Worm (Caenorhabditis elegans) whole organism, L4 larva: ENCODE data around the gene F09A5.2.

Source experiments
- D1046.2 ChIP-seq: fragments of 200-800 bp; sonication (Bioruptor generic); IDR thresholded peaks from 2 replicates; pipeline ENCODE4 v1.3.6; 2022; ENCODE audit warnings: missing genetic modification characterization, missing compliant biosample characterization
- F49E8.2 ChIP-seq: sonication (generic microtip); optimal IDR thresholded peaks from 2 replicates; lab custom pipeline; 2016; ENCODE audit warnings: missing compliant biosample characterization, mild to moderate bottlenecking, missing genetic modification characterization, borderline replicate concordance
- T20F7.1 ChIP-seq: fragments of 200-800 bp; sonication (Bioruptor generic); optimal IDR thresholded peaks from 2 replicates; lab custom pipeline; 2018; ENCODE audit warnings: mild to moderate bottlenecking, missing genetic modification characterization, missing compliant biosample characterization
- Y75B8A.6 ChIP-seq: fragments of 200-800 bp; sonication (Bioruptor generic); IDR thresholded peaks from 2 replicates; pipeline ENCODE4 v1.3.6; 2022; ENCODE audit warnings: missing genetic modification reagents, missing genetic modification characterization, missing compliant biosample characterization
- ZK337.2 ChIP-seq: fragments of 200-800 bp; sonication (Bioruptor generic); IDR thresholded peaks from 2 replicates; pipeline ENCODE4 v1.3.6; 2022; ENCODE audit warnings: missing genetic modification reagents, missing genetic modification characterization, missing compliant biosample characterization
- aha-1 ChIP-seq: fragments of 150-350 bp; peaks from one replicate; lab custom pipeline; 2014; ENCODE audit warnings: missing biosample characterization, missing genetic modification characterization
- aly-2 ChIP-seq: sonication (generic microtip); optimal IDR thresholded peaks from 2 replicates; lab custom pipeline; 2018; ENCODE audit warnings: missing biosample characterization, missing genetic modification characterization
- ceh-44 ChIP-seq: fragments of 200-800 bp; sonication (Bioruptor generic); IDR thresholded peaks from 2 replicates; pipeline ENCODE4 v1.3.6; 2022; ENCODE audit warnings: missing genetic modification reagents, missing genetic modification characterization, missing compliant biosample characterization
- cey-2 ChIP-seq: sonication (generic microtip); optimal IDR thresholded peaks from 3 replicates; lab custom pipeline; 2017; ENCODE audit warnings: missing genetic modification characterization, mild to moderate bottlenecking, missing compliant biosample characterization, antibody characterized with exemption, borderline replicate concordance; ENCODE audit not compliant: insufficient read depth
- daf-12 ChIP-seq: fragments of 150-350 bp; optimal IDR thresholded peaks from 2 replicates; lab custom pipeline; 2014; ENCODE audit warnings: missing biosample characterization, missing genetic modification reagents, missing genetic modification characterization
- daf-16 ChIP-seq, 3 experiments: sonication (generic microtip); optimal IDR thresholded peaks; 2 replicates each; lab custom pipeline; 2016 to 2017; ENCODE audit warnings: missing genetic modification characterization in 3 of 3, missing genetic modification reagents in 3 of 3, mild to moderate bottlenecking in 2 of 3, missing compliant biosample characterization in 2 of 3, missing biosample characterization in 1 of 3, moderate library complexity in 1 of 3
- dmd-6 ChIP-seq: fragments of 200-800 bp; sonication (Bioruptor generic); IDR thresholded peaks from 2 replicates; pipeline ENCODE4 v1.3.6; 2022; ENCODE audit warnings: missing genetic modification reagents, missing genetic modification characterization, missing compliant biosample characterization
- dpl-1 ChIP-seq: fragments of 150-350 bp; optimal IDR thresholded peaks from 2 replicates; lab custom pipeline; 2014; ENCODE audit warnings: missing biosample characterization, missing genetic modification reagents, missing genetic modification characterization
- dve-1 ChIP-seq: sonication (generic microtip); optimal IDR thresholded peaks from 2 replicates; lab custom pipeline; 2017; ENCODE audit warnings: antibody characterized with exemption, mild to moderate bottlenecking, missing genetic modification characterization, missing compliant biosample characterization; ENCODE audit not compliant: insufficient read depth
- egl-43 ChIP-seq: fragments of 200-800 bp; sonication (Bioruptor generic); IDR thresholded peaks from 2 replicates; pipeline ENCODE4 v1.3.6; 2022; ENCODE audit warnings: missing genetic modification reagents, missing genetic modification characterization, missing compliant biosample characterization
- fos-1 ChIP-seq: fragments of 150-350 bp; optimal IDR thresholded peaks from 2 replicates; lab custom pipeline; 2014; ENCODE audit warnings: missing biosample characterization, missing genetic modification characterization
- hlh-11 ChIP-seq: fragments of 200-800 bp; sonication (Bioruptor generic); optimal IDR thresholded peaks from 2 replicates; lab custom pipeline; 2018; ENCODE audit warnings: mild to moderate bottlenecking, missing genetic modification characterization, missing compliant biosample characterization
- hlh-30 ChIP-seq: sonication (generic microtip); optimal IDR thresholded peaks from 2 replicates; lab custom pipeline; 2017; ENCODE audit warnings: antibody characterized with exemption, mild to moderate bottlenecking, missing genetic modification characterization, missing compliant biosample characterization; ENCODE audit not compliant: insufficient read depth
- jun-1 ChIP-seq: fragments of 150-350 bp; optimal IDR thresholded peaks from 2 replicates; lab custom pipeline; 2014; ENCODE audit warnings: missing biosample characterization, missing genetic modification reagents, missing genetic modification characterization
- lim-7 ChIP-seq: fragments of 200-800 bp; sonication (Bioruptor generic); IDR thresholded peaks from 2 replicates; pipeline ENCODE4 v1.3.6; 2022; ENCODE audit warnings: missing genetic modification characterization, missing compliant biosample characterization
- lin-1 ChIP-seq: fragments of 200-800 bp; sonication (Bioruptor generic); IDR thresholded peaks from 2 replicates; pipeline ENCODE4 v1.3.6; 2022; ENCODE audit warnings: missing genetic modification reagents, missing genetic modification characterization, missing compliant biosample characterization
- lin-39 ChIP-seq: fragments of 150-350 bp; optimal IDR thresholded peaks from 2 replicates; lab custom pipeline; 2014; ENCODE audit warnings: missing biosample characterization, missing genetic modification reagents, missing genetic modification characterization
- lir-3 ChIP-seq: sonication (generic microtip); optimal IDR thresholded peaks from 2 replicates; lab custom pipeline; 2016; ENCODE audit warnings: mild to moderate bottlenecking, missing genetic modification characterization, missing compliant biosample characterization
- lsy-2 ChIP-seq, 2 experiments: fragments of 150-350 bp in 1 of 2; sonication (generic microtip) in 1 of 2; optimal IDR thresholded peaks; 2 replicates each; lab custom pipeline; 2014 to 2017; ENCODE audit warnings: missing biosample characterization in 2 of 2, missing genetic modification characterization in 2 of 2
- madf-5 ChIP-seq, 2 experiments: fragments of 200-800 bp; sonication (Bioruptor generic); IDR thresholded peaks; 2 replicates each; pipeline ENCODE4 v1.3.6; 2022; ENCODE audit warnings: missing compliant biosample characterization in 2 of 2, missing genetic modification characterization in 2 of 2
- mdl-1 ChIP-seq, 2 experiments: fragments of 150-350 bp in 1 of 2; sonication (generic microtip) in 1 of 2; optimal IDR thresholded peaks; 2 replicates each; lab custom pipeline; 2014 to 2017; ENCODE audit warnings: missing biosample characterization in 2 of 2, missing genetic modification characterization in 2 of 2
- mep-1 ChIP-seq: fragments of 150-350 bp; sonication (generic microtip); optimal IDR thresholded peaks from 3 replicates; lab custom pipeline; 2014; ENCODE audit warnings: missing biosample characterization, missing genetic modification characterization
- mxl-2 ChIP-seq: fragments of 200-800 bp; sonication (Bioruptor generic); conservative IDR thresholded peaks from 2 replicates; pipeline ENCODE4 v1.3.6; 2022; ENCODE audit warnings: missing genetic modification reagents, missing genetic modification characterization, missing compliant biosample characterization
- nhr-111 ChIP-seq: fragments of 200-800 bp; sonication (Bioruptor generic); optimal IDR thresholded peaks from 2 replicates; lab custom pipeline; 2018; ENCODE audit warnings: mild to moderate bottlenecking, missing genetic modification characterization, missing compliant biosample characterization
- nhr-237 ChIP-seq: sonication (generic microtip); optimal IDR thresholded peaks from 2 replicates; lab custom pipeline; 2017; ENCODE audit warnings: missing biosample characterization, missing genetic modification characterization
- nhr-28 ChIP-seq: fragments of 150-350 bp; optimal IDR thresholded peaks from 2 replicates; lab custom pipeline; 2014; ENCODE audit warnings: missing biosample characterization, missing genetic modification characterization
- php-3 ChIP-seq: fragments of 200-800 bp; sonication (Bioruptor generic); IDR thresholded peaks from 2 replicates; pipeline ENCODE4 v1.3.6; 2022; ENCODE audit warnings: missing genetic modification reagents, missing genetic modification characterization, missing compliant biosample characterization
- saeg-2 ChIP-seq: fragments of 200-800 bp; sonication (Bioruptor generic); IDR thresholded peaks from 2 replicates; pipeline ENCODE4 v1.3.6; 2022; ENCODE audit warnings: missing genetic modification reagents, missing genetic modification characterization, missing compliant biosample characterization
- sdz-12 ChIP-seq: fragments of 200-800 bp; sonication (Bioruptor generic); optimal IDR thresholded peaks from 2 replicates; lab custom pipeline; 2018; ENCODE audit warnings: mild to moderate bottlenecking, missing genetic modification characterization, missing compliant biosample characterization
- snpc-1.2 ChIP-seq: fragments of 200-800 bp; sonication (Bioruptor generic); IDR thresholded peaks from 2 replicates; pipeline ENCODE4 v1.3.6; 2022; ENCODE audit warnings: missing genetic modification reagents, missing genetic modification characterization, missing compliant biosample characterization
- spr-1 ChIP-seq: sonication (generic microtip); optimal IDR thresholded peaks from 2 replicates; lab custom pipeline; 2016; ENCODE audit warnings: mild to moderate bottlenecking, missing genetic modification characterization, missing compliant biosample characterization
- tra-1 ChIP-seq: fragments of 200-800 bp; sonication (Bioruptor generic); IDR thresholded peaks from 2 replicates; pipeline ENCODE4 v1.3.6; 2022; ENCODE audit warnings: missing genetic modification reagents, missing genetic modification characterization, missing compliant biosample characterization
- unc-62 ChIP-seq, 3 experiments: fragments of 150-350 bp in 1 of 3; sonication (generic microtip); optimal IDR thresholded peaks in 2 of 3; peaks in 1 of 3; 1 replicate in 1 of 3; 2 replicates in 2 of 3; lab custom pipeline; 2014 to 2017; ENCODE audit warnings: missing biosample characterization in 3 of 3, missing genetic modification characterization in 3 of 3, missing genetic modification reagents in 3 of 3, missing genotype in 1 of 3
- zag-1 ChIP-seq: fragments of 150-350 bp; optimal IDR thresholded peaks from 2 replicates; lab custom pipeline; 2014; ENCODE audit warnings: missing biosample characterization, missing genetic modification characterization
- zip-11 ChIP-seq: fragments of 200-800 bp; sonication (Bioruptor generic); IDR thresholded peaks from 2 replicates; pipeline ENCODE4 v1.3.6; 2022; ENCODE audit warnings: missing genetic modification characterization, missing compliant biosample characterization
- ztf-11 ChIP-seq: fragments of 150-350 bp; optimal IDR thresholded peaks from 2 replicates; lab custom pipeline; 2014; ENCODE audit warnings: missing biosample characterization, missing genetic modification characterization

Gene F09A5.2

DNA sequence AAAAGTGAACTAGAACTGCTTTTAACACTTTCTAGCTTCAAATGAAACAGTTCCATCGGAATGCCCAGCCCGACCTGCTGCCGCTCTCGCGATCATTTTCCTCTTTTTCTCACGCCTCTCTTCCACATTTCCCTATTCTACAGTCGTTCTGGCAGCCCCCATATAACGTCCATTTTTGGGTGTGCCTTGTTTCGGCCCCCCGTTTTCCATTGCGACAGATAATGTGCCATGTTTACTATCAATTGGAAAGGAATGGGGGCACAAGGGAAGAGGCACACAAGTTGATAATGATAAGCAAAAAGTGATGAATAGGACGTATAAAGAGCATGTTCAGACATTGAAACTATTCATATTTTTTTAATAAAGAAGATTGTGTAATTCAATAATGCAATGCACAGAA lies 24.1 kb downstream of the F09A5.2 start (continued):
- peak in 1 of 2 experiments; percentile 71 for TF ChIP-seq daf-16 (GFP tag; optimal IDR thresholded peaks at IDR 0.05; lab: Kevin White, UChicago)
- TF ChIP-seq daf-16 (tag; optimal IDR thresholded peaks at IDR 0.05; lab: Kevin White, UChicago), result peak; percentile 97
- TF ChIP-seq ceh-44, result no peak
- TF ChIP-seq nhr-28 (tag; lab: Kevin White, UChicago), result peak; percentile 90
- TF ChIP-seq daf-12 (tag; lab: Kevin White, UChicago), result no peak
- peak in 1 of 2 experiments; percentile 48 for TF ChIP-seq lsy-2 (tag; optimal IDR thresholded peaks at IDR 0.05; lab: Kevin White, UChicago)
- no peak for TF ChIP-seq saeg-2 (GFP tag; lab: Robert Waterston, UW)
- peak; percentile 85 for TF ChIP-seq dve-1 (tag; lab: Kevin White, UChicago)
- peak; percentile 59 for TF ChIP-seq mep-1 (tag; lab: Kevin White, UChicago)
- no peak for TF ChIP-seq fos-1 (tag; lab: Kevin White, UChicago)
- TF ChIP-seq aha-1 (tag; lab: Kevin White, UChicago), result peak; percentile 14
- no peak for TF ChIP-seq sdz-12 (GFP tag; lab: Kevin White, UChicago)
- TF ChIP-seq hlh-30, result peak; percentile 46
- no peak for TF ChIP-seq ZK337.2 (GFP tag; lab: Robert Waterston, UW)
- no peak for TF ChIP-seq dpl-1
- TF ChIP-seq tra-1 (GFP tag; lab: Robert Waterston, UW), result peak; percentile 82
- no peak for TF ChIP-seq D1046.2
- TF ChIP-seq nhr-237 (tag; lab: Kevin White, UChicago), result no peak
- TF ChIP-seq cey-2, result no peak
- TF ChIP-seq T20F7.1 (GFP tag; lab: Kevin White, UChicago), result no peak
- no peak for TF ChIP-seq ztf-11 (tag; lab: Kevin White, UChicago)
- TF ChIP-seq madf-5 (GFP tag; IDR thresholded peaks at IDR 0.05; lab: Robert Waterston, UW), result no peak
- no peak for TF ChIP-seq mxl-2 (GFP tag; lab: Robert Waterston, UW)
- TF ChIP-seq zag-1 (tag; lab: Kevin White, UChicago), result no peak
- peak in 1 of 2 experiments; percentile 32 for TF ChIP-seq mdl-1 (tag; optimal IDR thresholded peaks at IDR 0.05; lab: Kevin White, UChicago)
- no peak for TF ChIP-seq F49E8.2
- no peak for TF ChIP-seq nhr-111
- TF ChIP-seq hlh-11, result peak; percentile 90
- no peak for TF ChIP-seq egl-43
- TF ChIP-seq snpc-1.2, result no peak
- no peak for TF ChIP-seq zip-11 (GFP tag; lab: Robert Waterston, UW)
- no peak for TF ChIP-seq aly-2 (tag; lab: Kevin White, UChicago)
- no peak for TF ChIP-seq lin-39 (tag; lab: Kevin White, UChicago)
- no peak for TF ChIP-seq spr-1 (tag; lab: Kevin White, UChicago)
- TF ChIP-seq lir-3 (tag; lab: Kevin White, UChicago), result no peak
- TF ChIP-seq lin-1 (GFP tag; lab: Robert Waterston, UW), result peak; percentile 78; the same call in 1 of the 2 replicates
- TF ChIP-seq php-3 (GFP tag; lab: Robert Waterston, UW), result peak; percentile 45; the same call in 1 of the 2 replicates
- no peak for TF ChIP-seq lim-7 (GFP tag; lab: Robert Waterston, UW)
- no peak for TF ChIP-seq Y75B8A.6 (GFP tag; lab: Robert Waterston, UW)

DNA sequence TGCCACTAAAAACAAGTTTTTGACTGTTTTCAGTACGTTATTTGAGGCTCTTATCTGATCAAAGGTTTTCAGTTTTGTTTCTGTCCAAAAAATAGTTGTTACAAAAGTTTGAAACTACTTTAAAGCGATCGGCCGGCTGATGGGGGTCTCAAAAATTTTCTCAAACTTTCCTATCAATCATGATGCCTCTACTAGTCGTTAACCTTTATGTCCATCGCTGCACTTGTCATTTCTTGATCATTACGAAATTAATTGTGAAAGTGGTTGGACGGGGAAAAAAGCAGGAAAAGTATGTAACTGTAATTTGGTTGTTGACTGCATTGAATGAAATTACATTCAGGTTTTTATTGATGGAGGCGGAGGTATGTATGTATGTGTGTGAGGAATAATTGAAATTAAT lies 25.0 kb downstream of the F09A5.2 start:
- TF ChIP-seq dmd-6 (GFP tag; lab: Robert Waterston, UW) (0 out of 2 replicates have a peak, but pooled peaks have one; percentile 13), daf-16 (GFP tag; optimal IDR thresholded peaks at IDR 0.05; lab: Kevin White, UChicago) (no peak), daf-16 (tag; optimal IDR thresholded peaks at IDR 0.05; lab: Kevin White, UChicago) (peak; percentile 75), aly-2 (tag; lab: Kevin White, UChicago) (no peak), nhr-28 (tag; lab: Kevin White, UChicago) (peak; percentile 32), tra-1 (GFP tag; lab: Robert Waterston, UW) (0 out of 2 replicates have a peak, but pooled peaks have one; percentile 15), jun-1 (tag; lab: Kevin White, UChicago) (no peak), unc-62 (GFP tag; optimal IDR thresholded peaks at IDR 0.05 in 1 of 2; lab: Kevin White, UChicago) (peak in 1 of 2 experiments; percentile 13), unc-62 (tag; optimal IDR thresholded peaks at IDR 0.05; lab: Kevin White, UChicago) (no peak)
